Worm (Caenorhabditis elegans) whole organism, L2 larva: Measurements from ENCODE around the gene irk-1.

Source experiments
- C34F6.9 ChIP-seq: fragments of 150-350 bp; optimal IDR thresholded peaks from 2 replicates; lab custom pipeline; 2014; ENCODE audit warnings: missing biosample characterization, missing genetic modification characterization
- F13H6.1 ChIP-seq: sonication (generic microtip); optimal IDR thresholded peaks from 2 replicates; lab custom pipeline; 2016; ENCODE audit warnings: missing genetic modification characterization, missing compliant biosample characterization
- R02D3.7 ChIP-seq: fragments of 150-350 bp; optimal IDR thresholded peaks from 2 replicates; lab custom pipeline; 2014; ENCODE audit warnings: missing biosample characterization, missing genetic modification characterization
- Y55F3AM.14 ChIP-seq: fragments of 200-800 bp; sonication (Bioruptor generic); optimal IDR thresholded peaks from 2 replicates; lab custom pipeline; 2018; ENCODE audit warnings: mild to moderate bottlenecking, missing genetic modification characterization, missing compliant biosample characterization
- ZK546.5 ChIP-seq: sonication (generic microtip); optimal IDR thresholded peaks from 2 replicates; lab custom pipeline; 2017; ENCODE audit warnings: missing biosample characterization, missing genetic modification characterization
- alr-1 ChIP-seq: fragments of 150-350 bp; optimal IDR thresholded peaks from 2 replicates; lab custom pipeline; 2014; ENCODE audit warnings: missing biosample characterization, missing genetic modification characterization
- aly-2 ChIP-seq: fragments of 150-350 bp; optimal IDR thresholded peaks from 2 replicates; lab custom pipeline; 2014; ENCODE audit warnings: missing biosample characterization, missing genetic modification characterization
- ama-1 ChIP-seq: fragments of 150-350 bp; optimal IDR thresholded peaks from 2 replicates; lab custom pipeline; 2018; ENCODE audit warnings: inconsistent platforms
- blmp-1 ChIP-seq: sonication (generic microtip); optimal IDR thresholded peaks from 2 replicates; lab custom pipeline; 2017; ENCODE audit warnings: missing genetic modification characterization, mild to moderate bottlenecking, missing compliant biosample characterization, antibody characterized with exemption, moderate library complexity; ENCODE audit not compliant: insufficient read depth
- ceh-16 ChIP-seq: fragments of 150-350 bp; optimal IDR thresholded peaks from 2 replicates; lab custom pipeline; 2014; ENCODE audit warnings: missing biosample characterization, missing genetic modification characterization
- ceh-82 ChIP-seq: fragments of 150-350 bp; optimal IDR thresholded peaks from 2 replicates; lab custom pipeline; 2014; ENCODE audit warnings: missing biosample characterization, missing genetic modification characterization
- crh-2 ChIP-seq: sonication (generic microtip); optimal IDR thresholded peaks from 2 replicates; lab custom pipeline; 2017; ENCODE audit warnings: missing biosample characterization, missing genetic modification characterization
- dmd-4 ChIP-seq: sonication (generic microtip); optimal IDR thresholded peaks from 2 replicates; lab custom pipeline; 2017; ENCODE audit warnings: missing biosample characterization, missing genetic modification characterization
- egl-27 ChIP-seq: sonication (generic microtip); optimal IDR thresholded peaks from 3 replicates; lab custom pipeline; 2017; ENCODE audit warnings: missing biosample characterization, missing genetic modification reagents, missing genetic modification characterization
- elt-1 ChIP-seq: fragments of 150-350 bp; optimal IDR thresholded peaks from 2 replicates; lab custom pipeline; 2014; ENCODE audit warnings: missing biosample characterization, missing genetic modification characterization
- elt-3 ChIP-seq: sonication (generic microtip); optimal IDR thresholded peaks from 2 replicates; lab custom pipeline; 2017; ENCODE audit warnings: missing biosample characterization, missing genetic modification characterization
- fos-1 ChIP-seq: fragments of 150-350 bp; optimal IDR thresholded peaks from 2 replicates; lab custom pipeline; 2014; ENCODE audit warnings: missing biosample characterization, missing genetic modification characterization
- gmeb-1 ChIP-seq: fragments of 150-350 bp; optimal IDR thresholded peaks from 2 replicates; lab custom pipeline; 2014; ENCODE audit warnings: missing biosample characterization, missing genetic modification characterization
- lin-11 ChIP-seq: fragments of 150-350 bp; sonication (generic microtip); optimal IDR thresholded peaks from 2 replicates; lab custom pipeline; 2014; ENCODE audit warnings: missing biosample characterization, missing genetic modification characterization, inconsistent platforms, mixed read lengths
- lin-13 ChIP-seq: fragments of 150-350 bp; optimal IDR thresholded peaks from 2 replicates; lab custom pipeline; 2014; ENCODE audit warnings: missing biosample characterization, missing genetic modification reagents, missing genetic modification characterization
- lin-39 ChIP-seq: fragments of 150-350 bp; optimal IDR thresholded peaks from 2 replicates; lab custom pipeline; 2014; ENCODE audit warnings: missing biosample characterization, missing genetic modification reagents, missing genetic modification characterization
- lsy-2 ChIP-seq, 2 experiments: fragments of 150-350 bp in 1 of 2; sonication (generic microtip) in 1 of 2; optimal IDR thresholded peaks; 2 replicates each; lab custom pipeline; 2014 to 2017; ENCODE audit warnings: missing biosample characterization in 2 of 2, missing genetic modification characterization in 2 of 2
- mab-5 ChIP-seq: fragments of 150-350 bp; optimal IDR thresholded peaks from 2 replicates; lab custom pipeline; 2014; ENCODE audit warnings: missing biosample characterization, missing genetic modification characterization
- mbf-1 ChIP-seq: sonication (generic microtip); optimal IDR thresholded peaks from 2 replicates; lab custom pipeline; 2017; ENCODE audit warnings: missing biosample characterization, missing genetic modification characterization
- mdl-1 ChIP-seq, 2 experiments: fragments of 150-350 bp in 1 of 2; sonication (generic microtip) in 1 of 2; optimal IDR thresholded peaks; 2 replicates each; lab custom pipeline; 2017; ENCODE audit warnings: missing biosample characterization in 2 of 2, missing genetic modification characterization in 2 of 2
- nhr-10 ChIP-seq: sonication (generic microtip); optimal IDR thresholded peaks from 2 replicates; lab custom pipeline; 2017; ENCODE audit warnings: missing biosample characterization, missing genetic modification characterization
- nhr-11 ChIP-seq: fragments of 150-350 bp; optimal IDR thresholded peaks from 2 replicates; lab custom pipeline; 2014; ENCODE audit warnings: missing biosample characterization, missing genetic modification characterization
- nhr-12 ChIP-seq: fragments of 150-350 bp; optimal IDR thresholded peaks from 2 replicates; lab custom pipeline; 2014; ENCODE audit warnings: missing biosample characterization, missing genetic modification characterization
- nhr-129 ChIP-seq: fragments of 150-350 bp; optimal IDR thresholded peaks from 2 replicates; lab custom pipeline; 2014; ENCODE audit warnings: missing biosample characterization, missing genetic modification characterization
- nhr-21 ChIP-seq: fragments of 150-350 bp; optimal IDR thresholded peaks from 2 replicates; lab custom pipeline; 2014; ENCODE audit warnings: missing biosample characterization, missing genetic modification characterization
- nhr-23 ChIP-seq: fragments of 150-350 bp; optimal IDR thresholded peaks from 2 replicates; lab custom pipeline; 2014; ENCODE audit warnings: missing biosample characterization, missing genetic modification reagents, missing genetic modification characterization
- nhr-237 ChIP-seq: fragments of 150-350 bp; optimal IDR thresholded peaks from 2 replicates; lab custom pipeline; 2014; ENCODE audit warnings: missing biosample characterization, missing genetic modification characterization
- nhr-25 ChIP-seq: fragments of 150-350 bp; sonication (generic microtip); optimal IDR thresholded peaks from 3 replicates; lab custom pipeline; 2014; ENCODE audit warnings: missing biosample characterization, missing genetic modification characterization
- nhr-6 ChIP-seq: fragments of 150-350 bp; optimal IDR thresholded peaks from 2 replicates; lab custom pipeline; 2014; ENCODE audit warnings: missing biosample characterization, missing genetic modification characterization
- nhr-77 ChIP-seq: fragments of 150-350 bp; optimal IDR thresholded peaks from 2 replicates; lab custom pipeline; 2014; ENCODE audit warnings: missing biosample characterization, missing genetic modification characterization
- peb-1 ChIP-seq: fragments of 150-350 bp; optimal IDR thresholded peaks from 2 replicates; lab custom pipeline; 2014; ENCODE audit warnings: missing biosample characterization, missing genetic modification characterization
- sem-4 ChIP-seq: fragments of 150-350 bp; optimal IDR thresholded peaks from 2 replicates; lab custom pipeline; 2014; ENCODE audit warnings: missing biosample characterization, missing genetic modification reagents, missing genetic modification characterization
- skn-1 ChIP-seq: sonication (generic microtip); optimal IDR thresholded peaks from 2 replicates; lab custom pipeline; 2017; ENCODE audit warnings: missing biosample characterization, missing genetic modification characterization
- sma-3 ChIP-seq: sonication (generic microtip); optimal IDR thresholded peaks from 2 replicates; lab custom pipeline; 2016; ENCODE audit warnings: missing genetic modification reagents, missing genetic modification characterization, missing compliant biosample characterization
- snpc-4 ChIP-seq: fragments of 150-350 bp; optimal IDR thresholded peaks from 2 replicates; lab custom pipeline; 2014; ENCODE audit warnings: missing biosample characterization, missing genetic modification characterization
- unc-39 ChIP-seq: fragments of 150-350 bp; optimal IDR thresholded peaks from 2 replicates; lab custom pipeline; 2014; ENCODE audit warnings: missing biosample characterization, missing genetic modification characterization
- unc-55 ChIP-seq: fragments of 150-350 bp; sonication (generic microtip); optimal IDR thresholded peaks from 3 replicates; lab custom pipeline; 2014; ENCODE audit warnings: missing biosample characterization, missing genetic modification reagents, missing genetic modification characterization
- unc-62 ChIP-seq: fragments of 150-350 bp; optimal IDR thresholded peaks from 2 replicates; lab custom pipeline; 2014; ENCODE audit warnings: missing biosample characterization, missing genetic modification reagents, missing genetic modification characterization
- zag-1 ChIP-seq: fragments of 150-350 bp; optimal IDR thresholded peaks from 2 replicates; lab custom pipeline; 2014; ENCODE audit warnings: missing biosample characterization, missing genetic modification characterization
- ztf-1 ChIP-seq: fragments of 200-800 bp; sonication (Bioruptor generic); conservative IDR thresholded peaks from 2 replicates; pipeline ENCODE4 v1.3.6; 2022; ENCODE audit warnings: missing genetic modification characterization, missing compliant biosample characterization
- ztf-11 ChIP-seq: sonication (generic microtip); optimal IDR thresholded peaks from 2 replicates; lab custom pipeline; 2017; ENCODE audit warnings: missing biosample characterization, missing genetic modification characterization
- ztf-4 ChIP-seq: fragments of 150-350 bp; optimal IDR thresholded peaks from 2 replicates; lab custom pipeline; 2014; ENCODE audit warnings: missing biosample characterization, missing genetic modification characterization

Gene irk-1

DNA sequence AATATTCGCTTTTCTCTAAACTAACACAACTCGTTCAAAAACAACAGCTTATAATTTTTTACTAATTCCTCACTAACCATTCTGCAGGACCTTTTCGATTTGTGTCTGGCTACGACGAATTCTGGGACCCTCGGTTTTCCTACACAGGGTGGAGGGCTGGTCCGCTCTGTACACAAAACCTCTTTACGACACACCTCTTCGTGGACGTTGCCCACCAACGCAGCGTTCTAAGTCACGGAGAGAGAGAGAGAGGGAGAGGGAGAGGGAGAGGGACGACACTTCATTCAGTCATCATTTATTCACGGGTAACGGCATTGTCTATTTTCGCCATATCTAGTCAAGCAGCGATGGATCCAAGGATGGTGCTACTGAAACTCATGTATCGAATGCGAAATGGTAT lies 28.5 kb upstream of the irk-1 start, which contains the start of gene atg-2:
TSS of gene atg-2 (plus strand) at position 301 of the 400 bp plus-strand sequence.
- no peak for TF ChIP-seq sma-3 (GFP tag; lab: Kevin White, UChicago)
- TF ChIP-seq ztf-1, result no peak
- TF ChIP-seq alr-1 (tag; lab: Kevin White, UChicago), result no peak
- TF ChIP-seq nhr-21, result no peak
- no peak for TF ChIP-seq elt-1 (tag; lab: Kevin White, UChicago)
- TF ChIP-seq Y55F3AM.14 (GFP tag; lab: Kevin White, UChicago), result no peak
- no peak for TF ChIP-seq mdl-1 (tag; optimal IDR thresholded peaks at IDR 0.05; lab: Kevin White, UChicago)
- no peak for TF ChIP-seq mab-5
- no peak for TF ChIP-seq lin-39 (tag; lab: Kevin White, UChicago)
- no peak for TF ChIP-seq ceh-16 (tag; lab: Kevin White, UChicago)
- TF ChIP-seq nhr-6 (tag; lab: Kevin White, UChicago), result no peak
- TF ChIP-seq blmp-1 (tag; lab: Kevin White, UChicago), result no peak
- TF ChIP-seq R02D3.7 (tag; lab: Kevin White, UChicago), result no peak
- TF ChIP-seq crh-2 (tag; lab: Kevin White, UChicago), result no peak
- TF ChIP-seq skn-1 (tag; lab: Kevin White, UChicago), result no peak

DNA sequence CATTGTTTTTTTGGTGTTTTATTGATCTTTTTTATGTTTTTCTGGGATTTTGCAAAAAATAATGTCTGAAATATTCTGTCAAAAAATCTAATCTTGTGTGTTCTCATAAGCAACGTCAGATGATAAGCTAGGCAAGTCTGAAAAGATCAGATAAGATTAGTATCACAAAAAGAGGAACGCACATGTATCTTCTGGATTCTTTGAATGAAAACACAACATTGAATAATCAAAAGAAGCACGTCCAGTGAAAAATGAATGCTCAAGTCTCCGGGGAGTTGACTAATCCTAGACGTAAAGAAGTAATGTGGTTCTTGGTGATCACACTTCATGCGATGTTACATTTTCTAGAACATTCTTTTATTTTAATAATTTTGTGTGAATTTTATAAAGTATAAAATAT lies 27.5 kb upstream of the irk-1 start:
- TF ChIP-seq sem-4 (tag; lab: Kevin White, UChicago) (no peak), fos-1 (tag; lab: Kevin White, UChicago) (no peak), mab-5 (peak; percentile 22), lsy-2 (tag; optimal IDR thresholded peaks at IDR 0.05; lab: Kevin White, UChicago) (peak in 1 of 2 experiments; percentile 8), C34F6.9 (tag; lab: Kevin White, UChicago) (peak; percentile 8), unc-55 (peak; percentile 36)
- TF ChIP-seq, all 48 proteins: peak for 4

DNA sequence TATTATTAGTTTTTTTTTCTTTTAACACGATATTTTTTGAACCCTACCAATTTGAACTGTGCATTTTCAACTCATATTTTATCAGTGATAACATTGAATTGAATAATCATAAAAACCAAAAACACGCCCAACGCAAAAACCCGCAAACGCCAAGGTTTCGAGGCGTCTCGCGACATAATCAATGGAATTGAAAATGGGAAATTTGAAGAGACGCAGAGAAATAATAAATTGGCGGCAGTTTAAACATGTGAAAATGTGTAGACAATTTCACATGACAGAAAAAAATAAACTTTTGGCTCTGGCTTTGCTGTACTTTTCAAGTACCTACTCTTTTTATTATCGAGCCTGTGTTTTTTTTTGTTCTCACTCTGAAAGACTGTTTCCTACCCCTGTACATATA lies 26.9 kb upstream of the irk-1 start:
- peak; percentile 47 for TF ChIP-seq F13H6.1
- no peak for TF ChIP-seq sem-4 (tag; lab: Kevin White, UChicago)
- TF ChIP-seq zag-1 (tag; lab: Kevin White, UChicago), result no peak
- no peak for TF ChIP-seq lin-39 (tag; lab: Kevin White, UChicago)
- peak; percentile 92 for TF ChIP-seq gmeb-1
- no peak for TF ChIP-seq snpc-4 (tag; lab: Kevin White, UChicago)
- TF ChIP-seq crh-2 (tag; lab: Kevin White, UChicago), result peak; percentile 64
- no peak for TF ChIP-seq ztf-11 (tag; lab: Kevin White, UChicago)
- TF ChIP-seq nhr-6 (tag; lab: Kevin White, UChicago), result no peak
- TF ChIP-seq nhr-77 (tag; lab: Kevin White, UChicago), result no peak
- TF ChIP-seq nhr-12 (tag; lab: Kevin White, UChicago), result no peak
- TF ChIP-seq nhr-11, result no peak
- TF ChIP-seq skn-1 (tag; lab: Kevin White, UChicago), result no peak
- TF ChIP-seq dmd-4 (tag; lab: Kevin White, UChicago), result no peak
- peak; percentile 57 for TF ChIP-seq ama-1 (lab: Kevin White, UChicago)
- peak; percentile 75 for TF ChIP-seq unc-55
- no peak for TF ChIP-seq peb-1
- TF ChIP-seq nhr-129 (tag; lab: Kevin White, UChicago), result peak; percentile 47
- TF ChIP-seq nhr-237 (tag; lab: Kevin White, UChicago), result no peak
- no peak for TF ChIP-seq unc-39 (tag; lab: Kevin White, UChicago)
- TF ChIP-seq ceh-82 (tag; lab: Kevin White, UChicago), result no peak
- no peak for TF ChIP-seq unc-62 (GFP tag; lab: Kevin White, UChicago)
- no peak for TF ChIP-seq elt-1 (tag; lab: Kevin White, UChicago)
- no peak for TF ChIP-seq aly-2
- no peak for TF ChIP-seq ceh-16 (tag; lab: Kevin White, UChicago)
- TF ChIP-seq C34F6.9 (tag; lab: Kevin White, UChicago), result peak; percentile 52
- no peak for TF ChIP-seq nhr-25 (tag; lab: Kevin White, UChicago)
- TF ChIP-seq nhr-23 (tag; lab: Kevin White, UChicago), result no peak
- no peak for TF ChIP-seq ZK546.5
- no peak for TF ChIP-seq alr-1 (tag; lab: Kevin White, UChicago)
- TF ChIP-seq mab-5, result peak; percentile 19
- no peak for TF ChIP-seq R02D3.7 (tag; lab: Kevin White, UChicago)
- no peak for TF ChIP-seq ztf-4
- TF ChIP-seq egl-27, result no peak
- no peak for TF ChIP-seq Y55F3AM.14 (GFP tag; lab: Kevin White, UChicago)
- TF ChIP-seq elt-3 (tag; lab: Kevin White, UChicago), result no peak
- peak; percentile 17 for TF ChIP-seq nhr-21
- peak; percentile 12 for TF ChIP-seq sma-3 (GFP tag; lab: Kevin White, UChicago)
- TF ChIP-seq mbf-1 (tag; lab: Kevin White, UChicago), result no peak
- TF ChIP-seq fos-1 (tag; lab: Kevin White, UChicago), result peak; percentile 57
- no peak for TF ChIP-seq mdl-1 (tag; optimal IDR thresholded peaks at IDR 0.05; lab: Kevin White, UChicago)
- no peak for TF ChIP-seq nhr-10 (tag; lab: Kevin White, UChicago)
- peak in 1 of 2 experiments; percentile 65 for TF ChIP-seq lsy-2 (tag; optimal IDR thresholded peaks at IDR 0.05; lab: Kevin White, UChicago)
- TF ChIP-seq blmp-1 (tag; lab: Kevin White, UChicago), result no peak
- peak; percentile 17 for TF ChIP-seq lin-11 (tag; lab: Kevin White, UChicago)
- TF ChIP-seq lin-13 (GFP tag; lab: Kevin White, UChicago), result peak; percentile 30
- TF ChIP-seq ztf-1, result no peak
